Fruit fly (Drosophila melanogaster) whole organism, embryonic: Measurements from ENCODE around the gene mat.

Experiments used
- B-H2 ChIP-seq: fragments of 200-800 bp; sonication (Bioruptor generic); optimal IDR thresholded peaks from 2 replicates; lab custom pipeline; 2018; ENCODE audit warnings: missing biosample characterization, mild to moderate bottlenecking, missing genetic modification characterization
- CG10979 ChIP-seq: fragments of 200-800 bp; sonication (Bioruptor generic); optimal IDR thresholded peaks from 2 replicates; lab custom pipeline; 2018; ENCODE audit warnings: missing biosample characterization, mild to moderate bottlenecking, missing genetic modification characterization, moderate library complexity
- CG11456 ChIP-seq: fragments of 200-800 bp; sonication (Bioruptor generic); IDR thresholded peaks from 3 replicates; pipeline ENCODE4 v1.3.6; 2022; ENCODE audit warnings: missing biosample characterization, missing genetic modification characterization
- CG12219 ChIP-seq: fragments of 200-800 bp; sonication (Bioruptor generic); optimal IDR thresholded peaks from 3 replicates; lab custom pipeline; 2018; ENCODE audit warnings: missing biosample characterization, mild to moderate bottlenecking, missing genetic modification characterization
- CG12659 ChIP-seq: fragments of 200-800 bp; sonication (Bioruptor generic); optimal IDR thresholded peaks from 3 replicates; lab custom pipeline; 2017; ENCODE audit warnings: mild to moderate bottlenecking, missing biosample characterization, missing genetic modification reagents, missing genetic modification characterization
- CG14441 ChIP-seq: fragments of 200-800 bp; sonication (Bioruptor generic); IDR thresholded peaks from 2 replicates; pipeline ENCODE4 v1.3.6; 2022; ENCODE audit warnings: missing biosample characterization, missing genetic modification characterization
- CG1602 ChIP-seq: fragments of 200-800 bp; sonication (Bioruptor generic); optimal IDR thresholded peaks from 3 replicates; lab custom pipeline; 2016; ENCODE audit warnings: missing biosample characterization, missing genetic modification characterization
- CG1647 ChIP-seq: fragments of 200-800 bp; sonication (Bioruptor generic); optimal IDR thresholded peaks from 3 replicates; lab custom pipeline; 2016; ENCODE audit warnings: missing biosample characterization, missing genetic modification characterization
- CG1832 ChIP-seq: fragments of 200-800 bp; sonication (Bioruptor generic); optimal IDR thresholded peaks from 2 replicates; lab custom pipeline; 2017; ENCODE audit warnings: missing biosample characterization, mild to moderate bottlenecking, missing genetic modification characterization, inconsistent platforms
- CG18599 ChIP-seq: fragments of 200-800 bp; sonication (Bioruptor generic); optimal IDR thresholded peaks from 3 replicates; lab custom pipeline; 2017; ENCODE audit warnings: missing biosample characterization, missing genetic modification characterization, mild to moderate bottlenecking, moderate library complexity, missing genetic modification reagents
- CG2202 ChIP-seq: fragments of 200-800 bp; sonication (Bioruptor generic); optimal IDR thresholded peaks from 2 replicates; lab custom pipeline; 2018; ENCODE audit warnings: missing biosample characterization, mild to moderate bottlenecking, missing genetic modification characterization
- CG30431 ChIP-seq: fragments of 200-800 bp; sonication (Bioruptor generic); optimal IDR thresholded peaks from 2 replicates; lab custom pipeline; 2017; ENCODE audit warnings: missing biosample characterization, missing genetic modification characterization
- CG31365 ChIP-seq: fragments of 200-800 bp; sonication (Bioruptor generic); optimal IDR thresholded peaks from 2 replicates; lab custom pipeline; 2018; ENCODE audit warnings: missing biosample characterization, mild to moderate bottlenecking, missing genetic modification characterization
- CG32767 ChIP-seq: fragments of 200-800 bp; sonication (Bioruptor generic); IDR thresholded peaks from 2 replicates; pipeline ENCODE4 v1.3.6; 2022; ENCODE audit warnings: missing biosample characterization, missing genetic modification characterization
- CG3995 ChIP-seq: fragments of 200-800 bp; sonication (Bioruptor generic); optimal IDR thresholded peaks from 3 replicates; lab custom pipeline; 2016; ENCODE audit warnings: missing biosample characterization, missing genetic modification characterization
- CG4424 ChIP-seq: fragments of 200-800 bp; sonication (Bioruptor generic); optimal IDR thresholded peaks from 3 replicates; lab custom pipeline; 2016; ENCODE audit warnings: missing biosample characterization, missing genetic modification characterization
- CG6272 ChIP-seq: fragments of 200-800 bp; sonication (Bioruptor generic); IDR thresholded peaks from 2 replicates; pipeline ENCODE4 v1.3.6; 2022; ENCODE audit warnings: missing biosample characterization, missing genetic modification characterization
- CG6791 ChIP-seq: fragments of 200-800 bp; sonication (Bioruptor generic); IDR thresholded peaks from 3 replicates; pipeline ENCODE4 v1.3.6; 2022; ENCODE audit warnings: missing biosample characterization, missing genetic modification characterization; ENCODE audit not compliant: partially characterized antibody
- CG9817 ChIP-seq: fragments of 200-800 bp; sonication (Bioruptor generic); optimal IDR thresholded peaks from 2 replicates; lab custom pipeline; 2018; ENCODE audit warnings: missing biosample characterization, mild to moderate bottlenecking, missing genetic modification characterization, moderate library complexity
- D19A ChIP-seq: fragments of 200-800 bp; optimal IDR thresholded peaks from 3 replicates; lab custom pipeline; 2019; ENCODE audit warnings: missing biosample characterization, mild to moderate bottlenecking, missing genetic modification characterization, moderate library complexity
- Dll ChIP-seq: fragments of 200-800 bp; sonication (Bioruptor generic); IDR thresholded peaks from 4 replicates; pipeline ENCODE4 v1.3.6; 2022; ENCODE audit warnings: missing biosample characterization, missing genetic modification characterization; ENCODE audit not compliant: partially characterized antibody
- Dref ChIP-seq: fragments of 200-800 bp; sonication (Bioruptor generic); IDR thresholded peaks from 2 replicates; pipeline ENCODE4 v1.3.6; 2022; ENCODE audit warnings: missing biosample characterization, missing genetic modification characterization
- HLH4C ChIP-seq: fragments of 200-800 bp; sonication (Bioruptor generic); IDR thresholded peaks from 3 replicates; pipeline ENCODE4 v1.3.6; 2022; ENCODE audit warnings: missing biosample characterization, missing genetic modification characterization; ENCODE audit not compliant: partially characterized antibody
- Hey ChIP-seq: fragments of 200-800 bp; sonication (Bioruptor generic); optimal IDR thresholded peaks from 3 replicates; lab custom pipeline; 2018; ENCODE audit warnings: missing biosample characterization, mild to moderate bottlenecking, missing genetic modification characterization
- Lim3 ChIP-seq: fragments of 200-800 bp; sonication (Bioruptor generic); IDR thresholded peaks from 2 replicates; pipeline ENCODE4 v1.3.6; 2022; ENCODE audit warnings: missing biosample characterization, missing genetic modification characterization
- Lpt ChIP-seq: fragments of >200 bp; optimal IDR thresholded peaks from 2 replicates; lab custom pipeline; 2018; ENCODE audit warnings: missing biosample characterization, missing genetic modification characterization
- MTF-1 ChIP-seq: fragments of 200-800 bp; sonication (Bioruptor generic); optimal IDR thresholded peaks from 2 replicates; lab custom pipeline; 2018; ENCODE audit warnings: missing biosample characterization, mild to moderate bottlenecking, missing genetic modification characterization, borderline replicate concordance
- PHDP ChIP-seq: fragments of 200-800 bp; sonication (Bioruptor generic); optimal IDR thresholded peaks from 3 replicates; lab custom pipeline; 2018; ENCODE audit warnings: missing biosample characterization, mild to moderate bottlenecking, missing genetic modification characterization, moderate library complexity
- abd-A ChIP-seq: fragments of 200-800 bp; sonication (Bioruptor generic); optimal IDR thresholded peaks from 3 replicates; lab custom pipeline; 2019; ENCODE audit warnings: missing biosample characterization, mild to moderate bottlenecking, missing genetic modification characterization, moderate library complexity
- ash1 ChIP-seq: fragments of 200-800 bp; sonication (Bioruptor generic); optimal IDR thresholded peaks from 2 replicates; lab custom pipeline; 2018; ENCODE audit warnings: missing biosample characterization, mild to moderate bottlenecking, missing genetic modification characterization
- bab2 ChIP-seq: fragments of 200-800 bp; sonication (Bioruptor generic); optimal IDR thresholded peaks from 2 replicates; lab custom pipeline; 2016; ENCODE audit warnings: missing biosample characterization, missing genetic modification characterization
- bbx ChIP-seq: fragments of 200-800 bp; sonication (Bioruptor generic); IDR thresholded peaks from 2 replicates; pipeline ENCODE4 v1.3.6; 2022; ENCODE audit warnings: missing biosample characterization, missing genetic modification characterization; ENCODE audit not compliant: partially characterized antibody
- bcd ChIP-seq: fragments of 200-800 bp; sonication (Bioruptor generic); optimal IDR thresholded peaks from 2 replicates; lab custom pipeline; 2017; ENCODE audit warnings: missing biosample characterization, mild to moderate bottlenecking, missing genetic modification characterization
- br ChIP-seq: fragments of >200 bp; optimal IDR thresholded peaks from 2 replicates; lab custom pipeline; 2017
- bsh ChIP-seq, 2 experiments: fragments of 200-800 bp; sonication (Bioruptor generic); optimal IDR thresholded peaks; 2 replicates each; lab custom pipeline; 2017 to 2018; ENCODE audit warnings: mild to moderate bottlenecking in 2 of 2, missing biosample characterization in 2 of 2, missing genetic modification characterization in 2 of 2, moderate library complexity in 1 of 2
- chn ChIP-seq: fragments of 200-800 bp; sonication (Bioruptor generic); optimal IDR thresholded peaks from 2 replicates; lab custom pipeline; 2016; ENCODE audit warnings: missing biosample characterization, missing genetic modification characterization
- eve ChIP-seq, 2 experiments: fragments of >200 bp; optimal IDR thresholded peaks; 2 replicates each; lab custom pipeline; 2017; ENCODE audit warnings: missing biosample characterization in 2 of 2, missing genetic modification characterization in 2 of 2
- exex ChIP-seq: fragments of 200-800 bp; sonication (Bioruptor generic); optimal IDR thresholded peaks from 4 replicates; lab custom pipeline; 2018; ENCODE audit warnings: missing biosample characterization, mild to moderate bottlenecking, missing genetic modification characterization, moderate library complexity
- gfzf ChIP-seq: fragments of 200-800 bp; sonication (Bioruptor generic); optimal IDR thresholded peaks from 2 replicates; lab custom pipeline; 2016; ENCODE audit warnings: missing biosample characterization, mild to moderate bottlenecking, missing genetic modification characterization, moderate library complexity
- ind ChIP-seq: fragments of 200-800 bp; sonication (Bioruptor generic); optimal IDR thresholded peaks from 3 replicates; lab custom pipeline; 2016; ENCODE audit warnings: missing biosample characterization, missing genetic modification characterization
- jing ChIP-seq: fragments of 200-800 bp; sonication (Bioruptor generic); optimal IDR thresholded peaks from 2 replicates; lab custom pipeline; 2018; ENCODE audit warnings: missing biosample characterization, mild to moderate bottlenecking, missing genetic modification characterization
- nerfin-1 ChIP-seq: fragments of 200-800 bp; sonication (Bioruptor generic); optimal IDR thresholded peaks from 3 replicates; lab custom pipeline; 2019; ENCODE audit warnings: missing biosample characterization, mild to moderate bottlenecking, missing genetic modification characterization, moderate library complexity
- otp ChIP-seq: fragments of 200-800 bp; sonication (Bioruptor generic); IDR thresholded peaks from 3 replicates; pipeline ENCODE4, ENCODE4 v1.3.6; 2022; ENCODE audit warnings: missing biosample characterization, missing genetic modification characterization
- pros ChIP-seq: fragments of 200-800 bp; sonication (Bioruptor generic); optimal IDR thresholded peaks from 3 replicates; lab custom pipeline; 2019; ENCODE audit warnings: missing biosample characterization, mild to moderate bottlenecking, missing genetic modification characterization, moderate library complexity
- pzg ChIP-seq: fragments of 200-800 bp; sonication (Bioruptor generic); optimal IDR thresholded peaks from 3 replicates; lab custom pipeline; 2018; ENCODE audit warnings: missing biosample characterization, mild to moderate bottlenecking, missing genetic modification characterization, moderate library complexity
- rib ChIP-seq: fragments of 200-800 bp; sonication (Bioruptor generic); IDR thresholded peaks from 2 replicates; pipeline ENCODE4 v1.3.6; 2022; ENCODE audit warnings: missing biosample characterization, missing genetic modification characterization
- sug ChIP-seq: fragments of 200-800 bp; optimal IDR thresholded peaks from 2 replicates; lab custom pipeline; 2019; ENCODE audit warnings: missing biosample characterization, mild to moderate bottlenecking, missing genetic modification characterization, moderate library complexity
- tio ChIP-seq: fragments of 200-800 bp; sonication (Bioruptor generic); optimal IDR thresholded peaks from 2 replicates; lab custom pipeline; 2017; ENCODE audit warnings: missing biosample characterization, missing genetic modification characterization, inconsistent platforms

The mat gene

DNA sequence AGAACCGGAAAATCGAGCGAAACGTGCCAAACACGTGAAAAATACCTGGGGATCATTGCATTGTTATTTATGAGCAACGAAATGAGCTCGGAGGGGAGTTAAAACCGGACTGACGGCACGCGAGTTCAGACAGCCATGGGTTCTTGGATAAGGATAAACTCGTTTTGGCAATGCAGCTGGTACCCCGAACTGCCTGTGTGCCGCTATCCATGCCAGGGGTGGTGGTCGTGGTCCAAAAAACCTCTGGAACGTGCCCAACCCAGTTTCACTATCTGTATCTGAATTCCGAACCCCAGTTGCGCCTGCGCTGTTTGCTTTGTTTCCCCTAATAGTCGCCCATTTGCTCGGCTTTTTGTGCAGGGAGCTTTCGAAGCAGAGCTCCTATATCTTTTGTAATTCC lies 3.4 kb upstream of the mat start (continued):
- peak; percentile 36; the same call in 1 of the 2 replicates for TF ChIP-seq bbx (GFP tag; lab: Robert Waterston, UW)
- no peak for TF ChIP-seq PHDP (tag; lab: Kevin White, UChicago)
- TF ChIP-seq ash1: no peak
- peak; percentile 46; the same call in 1 of the 3 replicates for TF ChIP-seq CG6791 (GFP tag; lab: Robert Waterston, UW)
- TF ChIP-seq CG1602 (GFP tag; lab: Kevin White, UChicago): no peak
- no peak for TF ChIP-seq CG14441 (GFP tag; lab: Robert Waterston, UW)
- TF ChIP-seq exex (tag; lab: Kevin White, UChicago): no peak
- TF ChIP-seq gfzf: no peak
- TF ChIP-seq chn: no peak
- no peak for TF ChIP-seq bcd (GFP tag; lab: Kevin White, UChicago)
- TF ChIP-seq CG18599 (GFP tag; lab: Kevin White, UChicago): no peak
- no peak for TF ChIP-seq D19A (tag; lab: Kevin White, UChicago)
- no peak for TF ChIP-seq bsh (GFP tag; optimal IDR thresholded peaks at IDR 0.05; lab: Kevin White, UChicago)
- TF ChIP-seq nerfin-1 (tag; lab: Kevin White, UChicago): peak; percentile 100
- peak; percentile 61 for TF ChIP-seq pros
- TF ChIP-seq eve (GFP tag; optimal IDR thresholded peaks at IDR 0.05; lab: Kevin White, UChicago): no peak
- TF ChIP-seq Lim3 (GFP tag; lab: Robert Waterston, UW): no peak
- TF ChIP-seq jing (GFP tag; lab: Kevin White, UChicago): no peak

DNA sequence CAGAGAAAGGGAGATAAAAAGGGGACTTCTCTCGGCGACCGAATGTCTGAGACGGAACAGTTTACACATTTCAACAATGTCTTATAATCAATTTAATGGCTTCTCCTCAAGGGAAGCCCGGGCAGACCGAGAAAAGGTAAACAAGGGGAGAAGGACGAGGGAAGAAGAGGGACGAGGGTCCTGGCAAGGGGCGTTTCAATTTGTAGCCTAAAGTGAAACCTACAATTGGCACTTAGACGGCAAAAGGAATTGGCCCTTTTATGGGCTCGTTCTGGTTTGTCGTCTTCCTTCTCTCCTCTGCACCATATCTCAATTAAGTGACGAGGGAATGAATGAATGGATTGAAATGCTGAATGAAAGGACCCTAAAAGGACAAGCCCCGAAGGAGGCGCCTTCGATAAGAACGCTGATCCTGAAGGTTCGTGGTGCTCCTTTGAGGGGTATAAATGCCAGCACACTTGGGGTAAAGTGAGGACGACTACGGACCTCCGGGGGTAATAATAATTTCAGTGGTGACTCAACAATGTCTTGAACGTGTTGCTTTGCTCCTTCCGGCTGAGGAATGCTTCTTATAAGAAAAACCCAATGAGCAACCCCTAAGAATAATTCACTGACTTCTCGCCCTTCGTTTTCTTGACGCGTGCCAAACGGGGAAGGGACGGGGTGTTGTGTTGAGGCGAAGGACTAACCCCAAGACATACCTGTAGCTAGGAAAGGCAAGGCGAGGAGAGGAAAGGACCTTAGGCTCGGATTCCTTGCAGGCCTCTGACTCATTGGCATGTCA lies 2.0 kb upstream of the mat start:
- TF ChIP-seq CG11456 (GFP tag; lab: Robert Waterston, UW): 0 out of 3 replicates have a peak, but pooled peaks have one; percentile 4
- TF ChIP-seq rib: no peak
- no peak for TF ChIP-seq tio (GFP tag; lab: Kevin White, UChicago)
- TF ChIP-seq ind (GFP tag; lab: Kevin White, UChicago): no peak
- TF ChIP-seq CG18599 (GFP tag; lab: Kevin White, UChicago): no peak
- TF ChIP-seq CG10979 (tag; lab: Kevin White, UChicago): no peak
- TF ChIP-seq CG9817 (tag; lab: Kevin White, UChicago): no peak
- TF ChIP-seq Lpt: no peak
- peak; percentile 21 for TF ChIP-seq CG1832 (GFP tag; lab: Kevin White, UChicago)
- TF ChIP-seq abd-A (tag; lab: Kevin White, UChicago): peak; percentile 92
- TF ChIP-seq HLH4C (GFP tag; lab: Robert Waterston, UW): no peak
- no peak for TF ChIP-seq CG3995 (GFP tag; lab: Kevin White, UChicago)
- TF ChIP-seq pzg (GFP tag; lab: Kevin White, UChicago): no peak
- TF ChIP-seq Dref: no peak
- no peak for TF ChIP-seq br (lab: Kevin White, UChicago)
- no peak for TF ChIP-seq CG12659 (GFP tag; lab: Kevin White, UChicago)
- TF ChIP-seq Dll (GFP tag; lab: Robert Waterston, UW): no peak
- TF ChIP-seq CG2202 (tag; lab: Kevin White, UChicago): no peak
- no peak for TF ChIP-seq CG4424
- TF ChIP-seq CG1647 (GFP tag; lab: Kevin White, UChicago): no peak
- TF ChIP-seq CG12219: no peak
- no peak for TF ChIP-seq MTF-1 (GFP tag; lab: Kevin White, UChicago)
- TF ChIP-seq otp (GFP tag; lab: Robert Waterston, UW): no peak
- TF ChIP-seq bab2 (GFP tag; lab: Kevin White, UChicago): no peak
- TF ChIP-seq CG31365 (tag; lab: Kevin White, UChicago): no peak
- TF ChIP-seq CG30431 (GFP tag; lab: Kevin White, UChicago): no peak
- no peak for TF ChIP-seq CG32767 (GFP tag; lab: Robert Waterston, UW)
- TF ChIP-seq CG6272 (GFP tag; lab: Robert Waterston, UW): no peak
- no peak for TF ChIP-seq B-H2 (GFP tag; lab: Kevin White, UChicago)
- TF ChIP-seq sug (tag; lab: Kevin White, UChicago): no peak
- TF ChIP-seq Hey: peak; percentile 50
- peak; percentile 63 for TF ChIP-seq nerfin-1 (tag; lab: Kevin White, UChicago)
